Fruit fly (Drosophila melanogaster): ENCODE measurements around the gene CG15202.

- TF ChIP-seq psq (optimal IDR thresholded peaks at IDR 0.05) (no peak), Myc (optimal IDR thresholded peaks at IDR 0.05) (no peak), Sin3A (optimal IDR thresholded peaks at IDR 0.05) (no peak), h (optimal IDR thresholded peaks at IDR 0.05) (no peak), ttk (optimal IDR thresholded peaks at IDR 0.05) (no peak)
Measured at dm6 chrX:11124749-11125508, 17.4 kb upstream of the CG15202 start, which contains the start of gene Rpt3.

Measured in Kc167 (cell line).